Worm (Caenorhabditis elegans): ENCODE results near the gene R07C12.1.

R07C12.1 gene

DNA sequence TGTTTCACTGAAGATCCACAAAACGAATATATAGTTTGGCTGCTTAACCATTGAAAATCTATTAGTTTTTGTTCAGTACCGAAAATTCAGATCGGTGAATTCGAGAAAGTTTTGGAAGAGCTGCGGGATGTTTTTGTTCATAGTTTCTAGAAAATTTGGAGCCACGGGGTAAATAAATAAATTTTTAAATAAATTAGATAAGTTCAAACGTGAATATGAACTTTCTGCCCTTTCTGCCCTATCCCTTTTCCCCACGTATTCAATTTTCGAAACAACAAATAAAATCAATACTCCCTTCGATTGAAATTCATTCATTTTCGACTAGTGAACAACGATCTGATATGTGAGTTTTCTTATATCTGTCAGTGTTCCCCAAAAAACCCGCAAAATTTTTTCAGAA, 9.9 kb downstream of the R07C12.1 start, which contains the start of gene scrm-5:
Gene scrm-5 (plus strand): TSS at position 301 of the 400 bp plus-strand sequence.
- TF ChIP-seq zip-2 (tag; optimal IDR thresholded peaks at IDR 0.05) (no peak), F26F4.8 (GFP tag; conservative IDR thresholded peaks at IDR 0.05) (no peak), ceh-62 (tag; optimal IDR thresholded peaks at IDR 0.05) (no peak), jun-1 (tag; optimal IDR thresholded peaks at IDR 0.05) (no peak)

DNA sequence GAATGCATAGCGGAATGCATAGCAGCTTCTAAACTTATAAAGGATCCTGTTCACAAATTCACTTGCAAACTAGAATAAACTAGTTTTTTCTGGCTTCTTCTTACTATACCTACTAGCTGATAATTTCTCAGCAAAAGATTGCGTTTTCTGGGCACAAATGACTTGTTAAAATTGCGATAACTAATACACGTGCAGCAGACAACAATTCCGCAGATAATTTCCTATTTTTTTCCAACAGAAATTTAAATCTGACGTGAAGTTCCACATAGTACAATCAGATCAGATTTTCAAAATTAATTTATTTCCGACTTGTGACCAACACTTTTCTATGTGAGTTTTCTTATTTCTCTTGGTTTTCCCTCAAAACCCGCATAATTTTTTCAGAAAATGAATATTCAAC, 12.1 kb downstream of the R07C12.1 start, which contains the start of gene scrm-8:
Gene scrm-8 (plus strand): TSS at position 301 of the 400 bp plus-strand sequence.
- TF ChIP-seq lsy-2 (tag; optimal IDR thresholded peaks at IDR 0.05) (no peak), nhr-111 (GFP tag; optimal IDR thresholded peaks at IDR 0.05) (no peak), ceh-28 (tag; optimal IDR thresholded peaks at IDR 0.05) (no peak), T20F7.1 (GFP tag; optimal IDR thresholded peaks at IDR 0.05) (no peak), dve-1 (tag; optimal IDR thresholded peaks at IDR 0.05; ENCODE audit: insufficient read depth) (no peak), Y5F2A.4 (GFP tag; optimal IDR thresholded peaks at IDR 0.05) (no peak), hif-1 (tag; optimal IDR thresholded peaks at IDR 0.05) (no peak), zfp-2 (tag; optimal IDR thresholded peaks at IDR 0.05) (no peak), F44E2.7 (GFP tag; IDR thresholded peaks at IDR 0.05) (no peak), F37D6.2 (tag; optimal IDR thresholded peaks at IDR 0.05) (no peak), aha-1 (tag) (no peak), unc-39 (tag; optimal IDR thresholded peaks at IDR 0.05) (no peak), madf-9 (GFP tag; conservative IDR thresholded peaks at IDR 0.05) (no peak)

DNA sequence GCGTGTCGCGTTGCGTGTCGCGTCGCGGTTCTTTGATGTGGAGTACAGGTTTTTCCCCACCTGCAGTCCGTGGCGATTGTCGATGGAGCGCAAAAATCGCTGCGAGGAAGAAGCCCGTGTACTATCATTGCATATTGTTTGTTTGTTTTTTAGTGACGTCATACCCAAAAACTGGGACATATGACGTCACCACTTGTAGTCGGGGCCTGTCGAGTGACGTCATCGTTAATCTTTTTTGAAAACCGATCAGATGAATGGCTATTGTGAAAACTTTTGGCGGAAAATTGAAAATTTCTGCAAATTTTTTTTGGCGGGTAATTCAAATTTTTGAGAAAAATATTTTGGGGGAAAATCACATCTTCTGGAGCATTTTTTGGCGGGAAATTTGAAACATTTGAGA, 15.0 kb downstream of the R07C12.1 start:
- TF ChIP-seq hif-1 (tag; optimal IDR thresholded peaks at IDR 0.05): no peak
- no peak for TF ChIP-seq nhr-102 (tag; optimal IDR thresholded peaks at IDR 0.05)
- no peak for TF ChIP-seq F49E8.2 (tag; optimal IDR thresholded peaks at IDR 0.05; ENCODE audit: borderline replicate concordance)
- TF ChIP-seq mdl-1 (tag; optimal IDR thresholded peaks at IDR 0.05): no peak
- no peak for TF ChIP-seq dpl-1 (GFP tag; optimal IDR thresholded peaks at IDR 0.05)
- no peak for TF ChIP-seq daf-19 (GFP tag; conservative IDR thresholded peaks at IDR 0.05)
- TF ChIP-seq ceh-82 (tag; optimal IDR thresholded peaks at IDR 0.05): no peak
- TF ChIP-seq lin-13 (GFP tag; optimal IDR thresholded peaks at IDR 0.05): no peak
- TF ChIP-seq R02D3.7 (tag; optimal IDR thresholded peaks at IDR 0.05): no peak
- TF ChIP-seq cey-2 (tag; optimal IDR thresholded peaks at IDR 0.05; ENCODE audit: borderline replicate concordance, insufficient read depth): no peak
- no peak for TF ChIP-seq lim-7 (GFP tag; IDR thresholded peaks at IDR 0.05)
- no peak for TF ChIP-seq Y48G9A.11 (GFP tag; IDR thresholded peaks at IDR 0.05)
- TF ChIP-seq lin-1 (GFP tag; IDR thresholded peaks at IDR 0.05): no peak
- TF ChIP-seq nhr-11 (tag; optimal IDR thresholded peaks at IDR 0.05): no peak
- no peak for TF ChIP-seq jun-1 (tag; optimal IDR thresholded peaks at IDR 0.05)
- TF ChIP-seq ZK337.2 (GFP tag; IDR thresholded peaks at IDR 0.05): no peak
- no peak for TF ChIP-seq lin-39 (tag; optimal IDR thresholded peaks at IDR 0.05)
- TF ChIP-seq F26F4.8 (GFP tag; conservative IDR thresholded peaks at IDR 0.05): no peak
- no peak for TF ChIP-seq saeg-2 (GFP tag; IDR thresholded peaks at IDR 0.05)
- no peak for TF ChIP-seq madf-9 (GFP tag; conservative IDR thresholded peaks at IDR 0.05)

DNA sequence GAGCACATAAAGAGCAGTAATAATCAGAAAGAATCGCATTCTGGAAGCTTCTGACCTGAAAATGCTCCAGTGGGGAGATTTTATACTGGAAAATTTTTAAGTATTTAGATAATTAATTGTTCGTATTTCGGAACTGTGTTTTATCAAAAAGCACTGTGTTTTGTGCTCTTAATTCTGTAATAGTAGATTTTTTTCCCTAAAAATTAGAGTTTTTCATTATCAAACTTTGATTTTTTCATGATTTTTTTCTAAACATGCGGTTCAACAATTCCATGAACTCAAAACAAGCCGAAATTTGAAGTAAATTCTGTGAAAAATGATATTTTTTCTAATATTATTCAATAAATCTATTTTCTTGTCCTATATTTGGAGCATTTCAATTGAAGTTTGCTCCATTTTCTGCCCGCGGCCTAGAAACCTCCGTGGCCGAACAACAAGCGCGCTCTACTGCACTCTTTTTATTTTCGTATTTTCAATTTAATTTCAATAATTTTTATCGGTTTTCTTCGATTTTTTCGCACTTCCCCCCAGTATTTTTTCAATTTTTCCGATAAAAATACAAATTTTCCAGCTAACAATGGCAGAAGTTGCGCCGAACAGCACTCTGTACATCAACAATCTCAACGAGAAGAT, 19.4 kb downstream of the R07C12.1 start, which contains the start of the genes K08D10.13 and rnp-2:
Gene K08D10.13 (minus strand): TSS at position 51 of the 633 bp plus-strand sequence.
Gene rnp-2 (plus strand): TSS at position 546 of the 633 bp plus-strand sequence.
- TF ChIP-seq ZK337.2 (GFP tag; IDR thresholded peaks at IDR 0.05) (0 out of 2 replicates have a peak, but pooled peaks have one; percentile 25), attf-4 (tag; optimal IDR thresholded peaks at IDR 0.05) (no peak), pqm-1 (tag; optimal IDR thresholded peaks at IDR 0.05) (no peak), tra-1 (GFP tag; IDR thresholded peaks at IDR 0.05) (no peak), zag-1 (tag; optimal IDR thresholded peaks at IDR 0.05) (no peak), F26F4.8 (GFP tag; conservative IDR thresholded peaks at IDR 0.05) (no peak), ceh-62 (tag; optimal IDR thresholded peaks at IDR 0.05) (no peak), arid-1 (GFP tag; conservative IDR thresholded peaks at IDR 0.05) (no peak), duxl-1 (tag; optimal IDR thresholded peaks at IDR 0.05; ENCODE audit: poor library complexity) (no peak), fos-1 (tag; optimal IDR thresholded peaks at IDR 0.05) (no peak), dpl-1 (GFP tag; optimal IDR thresholded peaks at IDR 0.05) (peak; percentile 63), lin-13 (GFP tag; optimal IDR thresholded peaks at IDR 0.05) (peak; percentile 10), spr-3 (GFP tag; optimal IDR thresholded peaks at IDR 0.05) (no peak), aha-1 (tag) (peak; percentile 43), F37D6.2 (tag; optimal IDR thresholded peaks at IDR 0.05) (no peak), zip-11 (GFP tag; IDR thresholded peaks at IDR 0.05) (no peak), nhr-11 (tag; optimal IDR thresholded peaks at IDR 0.05) (no peak), nhr-102 (tag; optimal IDR thresholded peaks at IDR 0.05) (no peak), sdz-12 (GFP tag; optimal IDR thresholded peaks at IDR 0.05) (no peak), D1046.2 (GFP tag; IDR thresholded peaks at IDR 0.05) (no peak), mes-2 (tag; optimal IDR thresholded peaks at IDR 0.05; ENCODE audit: poor library complexity, severe bottlenecking) (peak; percentile 96)

Measured in whole organism, L4 larva.